Fruit fly (Drosophila melanogaster) whole organism, wandering third instar larva: ENCODE data around the gene CG14691.

Source experiments
- Abd-B ChIP-seq: fragments of >200 bp; optimal IDR thresholded peaks from 2 replicates; lab custom pipeline; 2017; ENCODE audit warnings: missing biosample characterization, missing genetic modification characterization
- CG32264 ChIP-seq: fragments of 200-800 bp; sonication (Bioruptor generic); optimal IDR thresholded peaks from 2 replicates; lab custom pipeline; 2016; ENCODE audit warnings: missing biosample characterization, missing genetic modification characterization
- CG9705 ChIP-seq: fragments of 200-800 bp; sonication (Bioruptor generic); optimal IDR thresholded peaks from 2 replicates; lab custom pipeline; 2018; ENCODE audit warnings: missing biosample characterization, mild to moderate bottlenecking, missing genetic modification characterization
- Dfd ChIP-seq: fragments of >200 bp; optimal IDR thresholded peaks from 2 replicates; lab custom pipeline; 2017; ENCODE audit warnings: missing biosample characterization, missing genetic modification characterization
- Hnf4 ChIP-seq: fragments of 200-800 bp; sonication (Bioruptor generic); optimal IDR thresholded peaks from 2 replicates; lab custom pipeline; 2016; ENCODE audit warnings: missing biosample characterization, mild to moderate bottlenecking, missing genetic modification characterization
- Hr83 ChIP-seq: fragments of 200-300 bp; sonication (Bioruptor generic); optimal IDR thresholded peaks from 2 replicates; lab custom pipeline; 2016; ENCODE audit warnings: missing biosample characterization, mild to moderate bottlenecking, missing genetic modification characterization, moderate library complexity; ENCODE audit not compliant: poor library complexity, severe bottlenecking
- Jra ChIP-seq: sonication (Bioruptor generic); optimal IDR thresholded peaks from 2 replicates; lab custom pipeline; 2016; ENCODE audit warnings: missing biosample characterization, missing genetic modification characterization
- Mio ChIP-seq: sonication (Bioruptor generic); optimal IDR thresholded peaks from 2 replicates; lab custom pipeline; 2016; ENCODE audit warnings: missing biosample characterization, missing genetic modification characterization
- Myc ChIP-seq: fragments of >200 bp; optimal IDR thresholded peaks from 2 replicates; lab custom pipeline; 2017
- Rel ChIP-seq, 2 experiments: fragments of 200-800 bp; sonication (Bioruptor generic) in 1 of 2; optimal IDR thresholded peaks; 2 replicates in 1 of 2; 3 replicates in 1 of 2; lab custom pipeline; 2016 to 2019; ENCODE audit warnings: mild to moderate bottlenecking in 2 of 2, missing biosample characterization in 2 of 2, missing genetic modification characterization in 2 of 2, moderate library complexity in 1 of 2
- Sp1 ChIP-seq: fragments of 200-800 bp; sonication (Bioruptor generic); optimal IDR thresholded peaks from 3 replicates; lab custom pipeline; 2019; ENCODE audit warnings: missing biosample characterization, mild to moderate bottlenecking, missing genetic modification characterization, moderate library complexity
- br ChIP-seq: fragments of 200-800 bp; sonication (Bioruptor generic); optimal IDR thresholded peaks from 2 replicates; lab custom pipeline; 2016; ENCODE audit warnings: missing biosample characterization, missing genetic modification characterization
- brk ChIP-seq: fragments of 200-800 bp; sonication (Bioruptor generic); optimal IDR thresholded peaks from 2 replicates; lab custom pipeline; 2016; ENCODE audit warnings: missing biosample characterization, mild to moderate bottlenecking, missing genetic modification characterization
- dmrt93B ChIP-seq: fragments of 200-800 bp; sonication (Bioruptor generic); optimal IDR thresholded peaks from 2 replicates; lab custom pipeline; 2018; ENCODE audit warnings: missing biosample characterization, mild to moderate bottlenecking, missing genetic modification characterization
- foxo ChIP-seq, 2 experiments: fragments of 200-800 bp; sonication (Bioruptor generic); optimal IDR thresholded peaks; 2 replicates in 1 of 2; 3 replicates in 1 of 2; lab custom pipeline; 2016 to 2017; ENCODE audit warnings: missing biosample characterization in 2 of 2, missing genetic modification characterization in 2 of 2
- fru ChIP-seq: fragments of 200-800 bp; sonication (Bioruptor generic); optimal IDR thresholded peaks from 3 replicates; lab custom pipeline; 2016; ENCODE audit warnings: missing biosample characterization, mild to moderate bottlenecking, missing genetic modification characterization
- lola ChIP-seq: fragments of >200 bp; optimal IDR thresholded peaks from 2 replicates; lab custom pipeline; 2017; ENCODE audit warnings: missing biosample characterization, missing genetic modification characterization
- psq ChIP-seq: fragments of 200-800 bp; sonication (Bioruptor generic); optimal IDR thresholded peaks from 3 replicates; lab custom pipeline; 2017; ENCODE audit warnings: missing biosample characterization, mild to moderate bottlenecking, missing genetic modification characterization, moderate library complexity
- usp ChIP-seq: fragments of >200 bp; optimal IDR thresholded peaks from 2 replicates; lab custom pipeline; 2017; ENCODE audit warnings: missing biosample characterization, missing genetic modification characterization

The CG14691 gene

DNA sequence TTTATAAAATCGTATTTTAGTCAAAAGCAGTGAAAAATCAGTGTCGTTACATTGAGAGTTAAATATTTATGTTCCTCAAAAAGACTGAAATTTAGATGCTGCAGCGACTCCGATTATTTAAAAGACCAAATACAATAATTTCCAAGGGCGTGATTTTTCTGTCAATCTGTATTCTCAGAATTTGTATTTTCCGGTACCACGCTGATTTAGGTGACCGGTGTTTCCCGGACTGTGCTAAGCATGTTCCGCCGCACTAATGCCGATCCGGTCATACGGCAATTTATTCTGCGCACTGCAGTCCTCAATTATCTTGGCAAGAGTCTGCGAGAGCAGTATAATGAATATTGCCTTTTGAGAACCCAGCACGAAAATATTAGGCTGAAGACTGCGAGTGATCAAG, 48.7 kb downstream of the CG14691 start, which contains the start of the genes CG31467 and CG14684:
TSS of gene CG31467 (minus strand) at position 101 of the 400 bp plus-strand sequence.
TSS of gene CG14684 (plus strand) at position 212 of the 400 bp plus-strand sequence.
- TF ChIP-seq Dfd (GFP tag; lab: Kevin White, UChicago) (no peak), Abd-B (no peak), Sp1 (GFP tag; lab: Kevin White, UChicago) (no peak), brk (no peak), Myc (lab: Kevin White, UChicago) (no peak), CG32264 (no peak), lola (GFP tag; lab: Kevin White, UChicago) (no peak), Rel (GFP tag; optimal IDR thresholded peaks at IDR 0.05; lab: Kevin White, UChicago) (no peak), Rel (tag; optimal IDR thresholded peaks at IDR 0.05; lab: Kevin White, UChicago) (no peak), fru (GFP tag; lab: Kevin White, UChicago) (no peak), psq (no peak), dmrt93B (GFP tag; lab: Kevin White, UChicago) (no peak), Hnf4 (no peak), Hr83 (GFP tag; lab: Kevin White, UChicago) (no peak)
- TF ChIP-seq, all 38 proteins: peak for 0

DNA sequence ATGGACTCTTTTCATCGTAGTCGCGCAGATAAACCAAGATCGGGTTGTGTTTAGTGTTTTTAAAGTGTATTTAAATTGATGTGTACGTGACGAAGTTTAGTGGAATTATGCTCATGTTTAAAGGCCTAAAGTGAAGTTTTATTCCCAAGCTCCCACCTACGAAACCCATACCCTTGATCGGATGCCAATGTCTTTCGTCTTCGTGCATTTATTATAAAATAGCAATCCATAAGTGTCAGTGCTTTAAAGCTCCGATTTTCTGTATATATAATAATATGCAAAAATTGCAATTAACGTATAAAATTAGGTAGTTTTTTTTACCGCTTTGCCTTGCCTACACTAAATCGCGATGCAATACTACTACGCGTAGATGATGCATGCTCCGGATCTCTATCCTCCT, 50.5 kb downstream of the CG14691 start, which contains the start of gene CG31391:
TSS of gene CG31391 (minus strand) at position 101 of the 400 bp plus-strand sequence.
- TF ChIP-seq CG9705 (GFP tag; lab: Kevin White, UChicago) = no peak
- no peak for TF ChIP-seq Mio (GFP tag; lab: Kevin White, UChicago)
- TF ChIP-seq Jra = no peak
- TF ChIP-seq br (GFP tag; lab: Kevin White, UChicago) = no peak
- no peak for TF ChIP-seq foxo (GFP tag; optimal IDR thresholded peaks at IDR 0.05; lab: Kevin White, UChicago)
- no peak for TF ChIP-seq Hnf4
- no peak for TF ChIP-seq usp
